Worm (Caenorhabditis elegans) whole organism, young adult: ENCODE results near the gene C09F12.3.

Source experiments
- F23B12.7 ChIP-seq: sonication (generic microtip); optimal IDR thresholded peaks from 2 replicates; lab custom pipeline; 2017; ENCODE audit warnings: missing genetic modification characterization, mild to moderate bottlenecking, missing compliant biosample characterization, antibody characterized with exemption, moderate library complexity; ENCODE audit not compliant: insufficient read depth
- F37B4.10 ChIP-seq: fragments of 200-800 bp; sonication (Bioruptor generic); IDR thresholded peaks from 2 replicates; pipeline ENCODE4 v1.3.6; 2022; ENCODE audit warnings: missing genetic modification characterization, missing compliant biosample characterization
- F49E8.2 ChIP-seq: sonication (generic microtip); optimal IDR thresholded peaks from 3 replicates; lab custom pipeline; 2017; ENCODE audit warnings: missing genetic modification characterization, mild to moderate bottlenecking, missing compliant biosample characterization, antibody characterized with exemption, moderate library complexity; ENCODE audit not compliant: insufficient read depth
- aptf-3 ChIP-seq: fragments of 200-800 bp; sonication (Bioruptor generic); IDR thresholded peaks from 2 replicates; pipeline ENCODE4 v1.3.6; 2022; ENCODE audit warnings: missing genetic modification characterization, missing compliant biosample characterization
- ceh-79 ChIP-seq: sonication (generic microtip); optimal IDR thresholded peaks from 2 replicates; lab custom pipeline; 2017; ENCODE audit warnings: mild to moderate bottlenecking, missing genetic modification characterization, missing compliant biosample characterization
- ekl-4 ChIP-seq: fragments of 200-800 bp; sonication (Bioruptor generic); IDR thresholded peaks from 2 replicates; pipeline ENCODE4 v1.3.6; 2022; ENCODE audit warnings: missing genetic modification reagents, missing genetic modification characterization, missing compliant biosample characterization
- hmg-1.2 ChIP-seq: fragments of 200-800 bp; sonication (Bioruptor generic); IDR thresholded peaks from 2 replicates; pipeline ENCODE4 v1.3.6; 2022; ENCODE audit warnings: missing genetic modification reagents, missing genetic modification characterization, missing compliant biosample characterization
- lag-1 ChIP-seq: fragments of 200-800 bp; sonication (Bioruptor generic); IDR thresholded peaks from 2 replicates; pipeline ENCODE4 v1.3.6; 2022; ENCODE audit warnings: missing genetic modification reagents, missing genetic modification characterization, missing compliant biosample characterization
- mes-4 ChIP-seq: sonication (generic microtip); optimal IDR thresholded peaks from 2 replicates; lab custom pipeline; 2016; ENCODE audit warnings: missing genotype, missing genetic modification characterization, missing compliant biosample characterization
- snpc-3.4 ChIP-seq: sonication (generic microtip); optimal IDR thresholded peaks from 2 replicates; lab custom pipeline; 2017; ENCODE audit warnings: missing genetic modification characterization, mild to moderate bottlenecking, missing compliant biosample characterization, antibody characterized with exemption, moderate library complexity, missing genotype, missing genetic modification reagents
- unc-62 ChIP-seq: fragments of 150-350 bp; optimal IDR thresholded peaks from 2 replicates; lab custom pipeline; 2014; ENCODE audit warnings: missing biosample characterization, missing genetic modification reagents, missing genetic modification characterization

DNA sequence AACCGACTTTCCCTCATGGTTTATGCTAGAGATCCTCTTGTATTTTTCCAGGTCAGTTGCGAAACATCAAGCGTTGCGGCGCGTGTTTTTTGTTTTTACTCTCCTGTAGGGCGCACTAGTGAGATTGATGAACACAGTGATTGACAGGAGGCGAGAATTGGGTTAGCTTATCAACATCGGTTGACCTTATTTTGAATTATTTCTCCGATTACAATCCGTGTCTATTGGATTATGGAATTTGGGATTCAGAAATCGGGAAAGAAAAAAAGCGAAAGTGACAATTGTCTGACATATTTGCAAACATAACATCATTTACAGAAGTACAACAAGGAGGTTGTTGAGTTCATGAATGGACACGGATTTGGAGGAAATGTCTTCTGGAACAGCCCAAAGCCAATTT, 18.3 kb upstream of the C09F12.3 start:
- no peak for TF ChIP-seq mes-4 (tag; lab: Kevin White, UChicago)
- no peak for TF ChIP-seq unc-62
- TF ChIP-seq aptf-3 (GFP tag; lab: Robert Waterston, UW) = no peak
- no peak for TF ChIP-seq F49E8.2 (tag; lab: Kevin White, UChicago)
- TF ChIP-seq F23B12.7 (tag; lab: Kevin White, UChicago) = no peak
- TF ChIP-seq lag-1 (GFP tag; lab: Robert Waterston, UW) = no peak
- TF ChIP-seq hmg-1.2 = no peak
- TF ChIP-seq ceh-79 (tag; lab: Kevin White, UChicago) = no peak
- TF ChIP-seq ekl-4 = no peak
- no peak for TF ChIP-seq snpc-3.4 (tag; lab: Kevin White, UChicago)
- no peak for TF ChIP-seq F37B4.10
